Fruit fly (Drosophila melanogaster) whole organism, embryonic: Measurements from ENCODE around the gene CG13601.
A peak's percentile ranks its signal among the peaks of the same experiment; 100 is the strongest.

Experiments
- ATbp ChIP-seq: fragments of 200-800 bp; sonication (Bioruptor generic); optimal IDR thresholded peaks from 2 replicates; lab custom pipeline; 2017; ENCODE audit warnings: missing biosample characterization, mild to moderate bottlenecking, missing genetic modification characterization, missing genetic modification reagents
- BEAF-32 ChIP-seq: fragments of 200-800 bp; sonication (Bioruptor generic); optimal IDR thresholded peaks from 3 replicates; lab custom pipeline; 2017; ENCODE audit warnings: missing biosample characterization, missing genetic modification characterization, mild to moderate bottlenecking, moderate library complexity, missing genetic modification reagents
- CG10979 ChIP-seq: fragments of 200-800 bp; sonication (Bioruptor generic); optimal IDR thresholded peaks from 2 replicates; lab custom pipeline; 2018; ENCODE audit warnings: missing biosample characterization, mild to moderate bottlenecking, missing genetic modification characterization, moderate library complexity
- CG11456 ChIP-seq: fragments of 200-800 bp; sonication (Bioruptor generic); IDR thresholded peaks from 3 replicates; pipeline ENCODE4 v1.3.6; 2022; ENCODE audit warnings: missing biosample characterization, missing genetic modification characterization
- CG12155 ChIP-seq: fragments of 200-800 bp; sonication (Bioruptor generic); optimal IDR thresholded peaks from 3 replicates; lab custom pipeline; 2016; ENCODE audit warnings: missing biosample characterization, missing genetic modification characterization
- CG13424 ChIP-seq: fragments of 200-800 bp; sonication (Bioruptor generic); optimal IDR thresholded peaks from 2 replicates; lab custom pipeline; 2019; ENCODE audit warnings: missing biosample characterization, mild to moderate bottlenecking, missing genetic modification characterization, moderate library complexity
- CG13624 ChIP-seq: fragments of 200-800 bp; sonication (Bioruptor generic); optimal IDR thresholded peaks from 2 replicates; lab custom pipeline; 2016; ENCODE audit warnings: missing biosample characterization, missing genetic modification characterization
- CG15514 ChIP-seq: fragments of 200-800 bp; sonication (Bioruptor generic); optimal IDR thresholded peaks from 3 replicates; lab custom pipeline; 2017; ENCODE audit warnings: missing biosample characterization, missing genetic modification characterization, mild to moderate bottlenecking, moderate library complexity, missing genetic modification reagents
- CG17186 ChIP-seq: fragments of 200-800 bp; sonication (Bioruptor generic); optimal IDR thresholded peaks from 3 replicates; lab custom pipeline; 2017; ENCODE audit warnings: missing biosample characterization, missing genetic modification reagents, missing genetic modification characterization
- CG2120 ChIP-seq: fragments of 200-800 bp; sonication (Bioruptor generic); optimal IDR thresholded peaks from 3 replicates; lab custom pipeline; 2016; ENCODE audit warnings: missing biosample characterization, missing genetic modification characterization
- CG31441 ChIP-seq: fragments of 200-800 bp; sonication (Bioruptor generic); IDR thresholded peaks from 2 replicates; pipeline ENCODE4 v1.3.6; 2022; ENCODE audit warnings: missing biosample characterization, missing genetic modification characterization
- CG33557 ChIP-seq: fragments of 200-800 bp; sonication (Bioruptor generic); optimal IDR thresholded peaks from 2 replicates; lab custom pipeline; 2019; ENCODE audit warnings: missing biosample characterization, mild to moderate bottlenecking, missing genetic modification characterization, moderate library complexity
- CG34376 ChIP-seq: fragments of 200-800 bp; sonication (Bioruptor generic); optimal IDR thresholded peaks from 2 replicates; lab custom pipeline; 2018; ENCODE audit warnings: missing biosample characterization, mild to moderate bottlenecking, missing genetic modification characterization
- CG6683 ChIP-seq: fragments of 200-800 bp; sonication (Bioruptor generic); optimal IDR thresholded peaks from 2 replicates; lab custom pipeline; 2017; ENCODE audit warnings: missing biosample characterization, mild to moderate bottlenecking, missing genetic modification characterization, missing genetic modification reagents
- CG8478 ChIP-seq: fragments of >200 bp; optimal IDR thresholded peaks from 2 replicates; lab custom pipeline; 2018
- CoRest ChIP-seq: fragments of 200-800 bp; sonication (Bioruptor generic); optimal IDR thresholded peaks from 3 replicates; lab custom pipeline; 2018; ENCODE audit warnings: missing biosample characterization, mild to moderate bottlenecking, missing genetic modification characterization, moderate library complexity
- Deaf1 ChIP-seq: fragments of 200-800 bp; optimal IDR thresholded peaks from 3 replicates; lab custom pipeline; 2019; ENCODE audit warnings: missing biosample characterization, mild to moderate bottlenecking, missing genetic modification characterization, moderate library complexity
- Dip3 ChIP-seq: fragments of 200-800 bp; sonication (Bioruptor generic); optimal IDR thresholded peaks from 3 replicates; lab custom pipeline; 2016; ENCODE audit warnings: missing biosample characterization, missing genetic modification characterization
- Doc3 ChIP-seq: fragments of 200-800 bp; sonication (Bioruptor generic); IDR thresholded peaks from 3 replicates; pipeline ENCODE4 v1.3.6; 2022; ENCODE audit warnings: missing biosample characterization, missing genetic modification characterization; ENCODE audit not compliant: partially characterized antibody
- E2f2 ChIP-seq: fragments of 200-800 bp; sonication (Bioruptor generic); IDR thresholded peaks from 2 replicates; pipeline ENCODE4 v1.3.6; 2022; ENCODE audit warnings: missing biosample characterization, missing genetic modification characterization
- Fer3 ChIP-seq: fragments of 200-800 bp; sonication (Bioruptor generic); optimal IDR thresholded peaks from 2 replicates; lab custom pipeline; 2018; ENCODE audit warnings: missing biosample characterization, mild to moderate bottlenecking, missing genetic modification characterization, moderate library complexity
- HLH54F ChIP-seq: fragments of 200-800 bp; sonication (Bioruptor generic); optimal IDR thresholded peaks from 3 replicates; lab custom pipeline; 2016; ENCODE audit warnings: missing biosample characterization, missing genetic modification characterization
- MBD-R2 ChIP-seq: fragments of 200-800 bp; sonication (Bioruptor generic); IDR thresholded peaks from 2 replicates; pipeline ENCODE4 v1.3.6; 2022; ENCODE audit warnings: missing biosample characterization, missing genetic modification characterization
- Max ChIP-seq: fragments of 200-800 bp; sonication (Bioruptor generic); optimal IDR thresholded peaks from 2 replicates; lab custom pipeline; 2016; ENCODE audit warnings: missing biosample characterization, mild to moderate bottlenecking, missing genetic modification characterization
- NC2β ChIP-seq: fragments of 200-800 bp; sonication (Bioruptor generic); optimal IDR thresholded peaks from 2 replicates; lab custom pipeline; 2016; ENCODE audit warnings: missing biosample characterization, missing genetic modification characterization
- NFAT ChIP-seq: fragments of 200-800 bp; sonication (Bioruptor generic); IDR thresholded peaks from 2 replicates; pipeline ENCODE4 v1.3.6; 2022; ENCODE audit warnings: missing biosample characterization, missing genetic modification characterization
- Nf-YC ChIP-seq: fragments of 200-800 bp; optimal IDR thresholded peaks from 3 replicates; lab custom pipeline; 2019; ENCODE audit warnings: missing biosample characterization, mild to moderate bottlenecking, missing genetic modification characterization, moderate library complexity
- amos ChIP-seq: fragments of 200-800 bp; sonication (Bioruptor generic); IDR thresholded peaks from 2 replicates; pipeline ENCODE4 v1.3.6; 2022; ENCODE audit warnings: missing biosample characterization, missing genetic modification characterization; ENCODE audit not compliant: partially characterized antibody
- dmrt11E ChIP-seq: fragments of 200-800 bp; sonication (Bioruptor generic); optimal IDR thresholded peaks from 3 replicates; lab custom pipeline; 2018; ENCODE audit warnings: missing biosample characterization, mild to moderate bottlenecking, missing genetic modification characterization, moderate library complexity
- exex ChIP-seq: fragments of 200-800 bp; sonication (Bioruptor generic); optimal IDR thresholded peaks from 4 replicates; lab custom pipeline; 2018; ENCODE audit warnings: missing biosample characterization, mild to moderate bottlenecking, missing genetic modification characterization, moderate library complexity
- gcm ChIP-seq: fragments of 200-800 bp; sonication (Bioruptor generic); optimal IDR thresholded peaks from 2 replicates; lab custom pipeline; 2019; ENCODE audit warnings: missing biosample characterization, mild to moderate bottlenecking, missing genetic modification characterization, moderate library complexity
- gfzf ChIP-seq: fragments of 200-800 bp; sonication (Bioruptor generic); optimal IDR thresholded peaks from 2 replicates; lab custom pipeline; 2016; ENCODE audit warnings: missing biosample characterization, mild to moderate bottlenecking, missing genetic modification characterization, moderate library complexity
- grau ChIP-seq: fragments of 200-800 bp; optimal IDR thresholded peaks from 3 replicates; lab custom pipeline; 2019; ENCODE audit warnings: missing biosample characterization, mild to moderate bottlenecking, missing genetic modification characterization, moderate library complexity
- gro ChIP-seq: fragments of 200-800 bp; sonication (Bioruptor generic); optimal IDR thresholded peaks from 2 replicates; lab custom pipeline; 2016; ENCODE audit warnings: missing biosample characterization, missing genetic modification characterization
- inv ChIP-seq: fragments of 200-800 bp; sonication (Bioruptor generic); IDR thresholded peaks from 2 replicates; pipeline ENCODE4 v1.3.6; 2022; ENCODE audit warnings: missing biosample characterization, missing genetic modification characterization; ENCODE audit not compliant: partially characterized antibody
- knrl ChIP-seq: fragments of 200-800 bp; sonication (Bioruptor generic); IDR thresholded peaks from 3 replicates; pipeline ENCODE4 v1.3.6; 2022; ENCODE audit warnings: missing biosample characterization, missing genetic modification characterization; ENCODE audit not compliant: partially characterized antibody
- lbe ChIP-seq: fragments of 200-800 bp; sonication (Bioruptor generic); optimal IDR thresholded peaks from 2 replicates; lab custom pipeline; 2016; ENCODE audit warnings: missing biosample characterization, mild to moderate bottlenecking, missing genetic modification characterization
- lola ChIP-seq, 3 experiments: fragments of >200 bp in 2 of 3; fragments of 200-800 bp in 1 of 3; sonication (Bioruptor generic) in 1 of 3; optimal IDR thresholded peaks; 2 replicates each; lab custom pipeline; 2017 to 2019; ENCODE audit warnings: missing biosample characterization in 3 of 3, missing genetic modification characterization in 3 of 3, mild to moderate bottlenecking in 1 of 3, moderate library complexity in 1 of 3
- mam ChIP-seq: fragments of 200-800 bp; sonication (Bioruptor generic); optimal IDR thresholded peaks from 3 replicates; lab custom pipeline; 2016; ENCODE audit warnings: missing biosample characterization, missing genetic modification characterization
- nerfin-1 ChIP-seq: fragments of 200-800 bp; sonication (Bioruptor generic); optimal IDR thresholded peaks from 3 replicates; lab custom pipeline; 2019; ENCODE audit warnings: missing biosample characterization, mild to moderate bottlenecking, missing genetic modification characterization, moderate library complexity
- phol ChIP-seq: fragments of 200-800 bp; sonication (Bioruptor generic); optimal IDR thresholded peaks from 3 replicates; lab custom pipeline; 2018; ENCODE audit warnings: missing biosample characterization, mild to moderate bottlenecking, missing genetic modification characterization, moderate library complexity
- psq ChIP-seq: fragments of 200-800 bp; sonication (Bioruptor generic); optimal IDR thresholded peaks from 2 replicates; lab custom pipeline; 2017; ENCODE audit warnings: missing biosample characterization, missing genetic modification characterization
- pzg ChIP-seq: fragments of 200-800 bp; sonication (Bioruptor generic); optimal IDR thresholded peaks from 3 replicates; lab custom pipeline; 2018; ENCODE audit warnings: missing biosample characterization, mild to moderate bottlenecking, missing genetic modification characterization, moderate library complexity
- sens ChIP-seq: fragments of 200-800 bp; sonication (Bioruptor generic); peaks from one replicate; lab custom pipeline; 2016; ENCODE audit warnings: missing biosample characterization, missing genetic modification characterization
- sisA ChIP-seq: fragments of 200-800 bp; sonication (Bioruptor generic); IDR thresholded peaks from 2 replicates; pipeline ENCODE4 v1.3.6; 2022; ENCODE audit warnings: missing biosample characterization, missing genetic modification characterization
- sob ChIP-seq: fragments of 200-800 bp; sonication (Bioruptor generic); IDR thresholded peaks from 2 replicates; pipeline ENCODE4 v1.3.6; 2022; ENCODE audit warnings: missing biosample characterization, missing genetic modification characterization
- stwl ChIP-seq: fragments of 200-800 bp; sonication (Bioruptor generic); optimal IDR thresholded peaks from 3 replicates; lab custom pipeline; 2018; ENCODE audit warnings: missing biosample characterization, mild to moderate bottlenecking, missing genetic modification characterization, moderate library complexity
- tin ChIP-seq: fragments of 200-800 bp; sonication (Bioruptor generic); optimal IDR thresholded peaks from 3 replicates; lab custom pipeline; 2016; ENCODE audit warnings: missing biosample characterization, missing genetic modification characterization
- tx ChIP-seq: fragments of 200-800 bp; sonication (Bioruptor generic); optimal IDR thresholded peaks from 2 replicates; lab custom pipeline; 2016; ENCODE audit warnings: missing biosample characterization, missing genetic modification characterization

Gene CG13601

dm6 chr3R:23931095-23931728, 3.8 kb upstream of the CG13601 start, which contains the start of the genes Rpt2 and CG13599 (continued):
- peak; percentile 17 for TF ChIP-seq dmrt11E (tag; lab: Kevin White, UChicago)
- TF ChIP-seq CG13624 (GFP tag; lab: Kevin White, UChicago): peak; percentile 47
- TF ChIP-seq CG33557 (GFP tag; lab: Kevin White, UChicago): peak; percentile 0
- TF ChIP-seq NC2β (GFP tag; lab: Kevin White, UChicago): peak; percentile 14
- peak; percentile 11 for TF ChIP-seq gcm
- TF ChIP-seq gro (GFP tag; lab: Kevin White, UChicago): peak; percentile 52
- no peak for TF ChIP-seq CG6683
- peak; percentile 87 for TF ChIP-seq pzg
- peak; percentile 14 for TF ChIP-seq CG12155 (GFP tag; lab: Kevin White, UChicago)
- TF ChIP-seq CG8478 (lab: Kevin White, UChicago): no peak
- peak; percentile 18 for TF ChIP-seq Deaf1
- TF ChIP-seq CG31441: peak; percentile 78
- TF ChIP-seq amos: peak; percentile 32; the same call in 1 of the 2 replicates
- TF ChIP-seq lbe (GFP tag; lab: Kevin White, UChicago): no peak
- peak; percentile 40; the same call in 1 of the 3 replicates for TF ChIP-seq Doc3 (GFP tag; lab: Robert Waterston, UW)
- peak; percentile 58 for TF ChIP-seq phol (tag; lab: Kevin White, UChicago)
- TF ChIP-seq tx: no peak
- peak; percentile 33 for TF ChIP-seq CG13424 (tag; lab: Kevin White, UChicago)
- TF ChIP-seq sob (GFP tag; lab: Robert Waterston, UW): no peak
- TF ChIP-seq stwl: peak; percentile 72
- no peak for TF ChIP-seq CG11456
- TF ChIP-seq Nf-YC (tag; lab: Kevin White, UChicago): peak; percentile 24
- TF ChIP-seq CG10979 (tag; lab: Kevin White, UChicago): peak; percentile 32
- TF ChIP-seq exex (tag; lab: Kevin White, UChicago): peak; percentile 6
- no peak for TF ChIP-seq ATbp (GFP tag; lab: Kevin White, UChicago)
- TF ChIP-seq sisA (GFP tag; lab: Robert Waterston, UW): no peak
- TF ChIP-seq NFAT: no peak
- TF ChIP-seq inv (GFP tag; lab: Robert Waterston, UW): 0 out of 2 replicates have a peak, but pooled peaks have one; percentile 23
- TF ChIP-seq Fer3 (tag; lab: Kevin White, UChicago): no peak
- TF ChIP-seq Dip3 (GFP tag; lab: Kevin White, UChicago): no peak
- peak; percentile 50 for TF ChIP-seq CG15514 (GFP tag; lab: Kevin White, UChicago)
- peak; percentile 9 for TF ChIP-seq CG34376
- peak; percentile 44 for TF ChIP-seq CG2120
- peak; percentile 91 for TF ChIP-seq E2f2 (GFP tag; lab: Robert Waterston, UW)
- peak; percentile 27 for TF ChIP-seq mam (GFP tag; lab: Kevin White, UChicago)
- peak; percentile 69 for TF ChIP-seq CG17186 (GFP tag; lab: Kevin White, UChicago)
- no peak for TF ChIP-seq tin (GFP tag; lab: Kevin White, UChicago)
- TF ChIP-seq MBD-R2 (GFP tag; lab: Robert Waterston, UW): peak; percentile 74
- TF ChIP-seq gfzf (GFP tag; lab: Kevin White, UChicago): peak; percentile 52
- peak; percentile 37 for TF ChIP-seq grau
- TF ChIP-seq psq (GFP tag; lab: Kevin White, UChicago): no peak
- TF ChIP-seq sens (GFP tag; lab: Kevin White, UChicago): peak; percentile 12
- peak in 1 of 3 experiments; percentile 22 for TF ChIP-seq lola (GFP tag; optimal IDR thresholded peaks at IDR 0.05; lab: Kevin White, UChicago)
- TF ChIP-seq nerfin-1 (tag; lab: Kevin White, UChicago): peak; percentile 5
- TF ChIP-seq HLH54F (GFP tag; lab: Kevin White, UChicago): peak; percentile 12
- peak; percentile 41 for TF ChIP-seq CoRest (tag; lab: Kevin White, UChicago)
- peak; percentile 64 for TF ChIP-seq BEAF-32
- TF ChIP-seq knrl (GFP tag; lab: Robert Waterston, UW): peak; percentile 52; the same call in 1 of the 3 replicates
- peak; percentile 32 for TF ChIP-seq Max (GFP tag; lab: Kevin White, UChicago)
